Worm (Caenorhabditis elegans): Measurements from ENCODE around the gene let-23.

The let-23 gene

DNA sequence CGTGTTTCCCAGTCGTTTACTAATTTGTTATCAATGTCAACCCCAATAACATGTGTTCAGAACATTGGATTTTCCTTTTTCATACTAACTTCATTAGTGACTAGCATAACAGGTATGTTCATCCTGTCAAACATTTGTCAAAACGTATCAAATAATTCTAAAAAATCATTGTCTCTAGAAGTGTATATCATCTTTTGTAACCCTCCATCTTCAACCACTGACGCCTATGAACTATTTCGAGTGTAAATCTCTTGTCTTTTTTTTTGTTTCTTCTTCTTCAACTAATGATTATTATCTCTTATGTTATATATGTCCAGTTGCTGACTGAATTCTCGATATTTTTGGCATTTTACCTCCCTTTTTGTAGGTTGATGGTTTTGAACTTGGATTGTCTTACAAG lies 40.4 kb downstream of the let-23 start:
- TF ChIP-seq unc-120 (tag; optimal IDR thresholded peaks at IDR 0.05; ENCODE audit: poor library complexity, severe bottlenecking), result no peak
- no peak for TF ChIP-seq tbx-8 (GFP tag; optimal IDR thresholded peaks at IDR 0.05)
- no peak for TF ChIP-seq sem-2 (GFP tag; optimal IDR thresholded peaks at IDR 0.05)

- no peak for TF ChIP-seq blmp-1 (tag; optimal IDR thresholded peaks at IDR 0.05)
These were observed 44.3 kb downstream of the let-23 start for ce11 chrII:9241610-9242009.

ce11 chrII:9242804-9243203 lies 45.5 kb downstream of the let-23 start:
- TF ChIP-seq unc-39 (tag; optimal IDR thresholded peaks at IDR 0.05) (no peak), elt-1 (tag; optimal IDR thresholded peaks at IDR 0.05; ENCODE audit: borderline replicate concordance, insufficient read depth) (no peak), ceh-43 (GFP tag; optimal IDR thresholded peaks at IDR 0.05) (no peak), M03D4.4 (tag; optimal IDR thresholded peaks at IDR 0.05) (no peak), lsy-2 (tag; optimal IDR thresholded peaks at IDR 0.05) (no peak), elt-3 (tag; optimal IDR thresholded peaks at IDR 0.05) (no peak), drap-1 (GFP tag; optimal IDR thresholded peaks at IDR 0.05) (no peak), hlh-1 (tag; optimal IDR thresholded peaks at IDR 0.05) (peak; percentile 28), flh-1 (GFP tag; optimal IDR thresholded peaks at IDR 0.05) (no peak), cnd-1 (tag; optimal IDR thresholded peaks at IDR 0.05) (no peak), pha-4 (tag; optimal IDR thresholded peaks at IDR 0.05) (peak; percentile 51), mep-1 (tag; optimal IDR thresholded peaks at IDR 0.05) (peak; percentile 38), nhr-2 (tag; optimal IDR thresholded peaks at IDR 0.05) (no peak), sptf-1 (tag; optimal IDR thresholded peaks at IDR 0.05) (no peak), ham-2 (GFP tag; optimal IDR thresholded peaks at IDR 0.05) (no peak), snpc-4 (tag; optimal IDR thresholded peaks at IDR 0.05) (no peak), mab-5 (tag; optimal IDR thresholded peaks at IDR 0.05) (no peak), nhr-28 (tag; optimal IDR thresholded peaks at IDR 0.05) (no peak), nhr-237 (tag; optimal IDR thresholded peaks at IDR 0.05) (peak; percentile 25), unc-62 (GFP tag; optimal IDR thresholded peaks at IDR 0.05) (no peak), nhr-12 (tag; optimal IDR thresholded peaks at IDR 0.05) (no peak), zip-8 (tag; optimal IDR thresholded peaks at IDR 0.05) (no peak), blmp-1 (tag; optimal IDR thresholded peaks at IDR 0.05) (no peak), unc-120 (tag; optimal IDR thresholded peaks at IDR 0.05; ENCODE audit: poor library complexity, severe bottlenecking) (no peak), ces-1 (GFP tag; optimal IDR thresholded peaks at IDR 0.05) (peak; percentile 15)

- TF ChIP-seq unc-62 (GFP tag; optimal IDR thresholded peaks at IDR 0.05), result no peak
- TF ChIP-seq blmp-1 (tag; optimal IDR thresholded peaks at IDR 0.05), result no peak
- no peak for TF ChIP-seq sem-2 (GFP tag; optimal IDR thresholded peaks at IDR 0.05)
- no peak for TF ChIP-seq ces-1 (GFP tag; optimal IDR thresholded peaks at IDR 0.05)
- no peak for TF ChIP-seq elt-1 (tag; optimal IDR thresholded peaks at IDR 0.05; ENCODE audit: borderline replicate concordance, insufficient read depth)
- TF ChIP-seq nhr-2 (tag; optimal IDR thresholded peaks at IDR 0.05), result no peak
- no peak for TF ChIP-seq nhr-12 (tag; optimal IDR thresholded peaks at IDR 0.05)
- no peak for TF ChIP-seq M03D4.4 (tag; optimal IDR thresholded peaks at IDR 0.05)
- no peak for TF ChIP-seq unc-39 (tag; optimal IDR thresholded peaks at IDR 0.05)
- no peak for TF ChIP-seq hlh-1 (tag; optimal IDR thresholded peaks at IDR 0.05)
- TF ChIP-seq elt-3 (tag; optimal IDR thresholded peaks at IDR 0.05), result no peak
- no peak for TF ChIP-seq ceh-83 (GFP tag; optimal IDR thresholded peaks at IDR 0.05)
- no peak for TF ChIP-seq ham-2 (GFP tag; optimal IDR thresholded peaks at IDR 0.05)
- TF ChIP-seq snpc-4 (tag; optimal IDR thresholded peaks at IDR 0.05), result no peak
- no peak for TF ChIP-seq unc-120 (tag; optimal IDR thresholded peaks at IDR 0.05; ENCODE audit: poor library complexity, severe bottlenecking)
- TF ChIP-seq nhr-237 (tag; optimal IDR thresholded peaks at IDR 0.05), result no peak
- TF ChIP-seq ceh-43 (GFP tag; optimal IDR thresholded peaks at IDR 0.05), result no peak
These were observed 49.3 kb downstream of the let-23 start, which contains the start of gene T26C5.5 for ce11 chrII:9246648-9247047. TSS of gene T26C5.5 (minus strand) at chrII:9246748.

- TF ChIP-seq lsy-2 (tag; optimal IDR thresholded peaks at IDR 0.05) (no peak), tbx-8 (GFP tag; optimal IDR thresholded peaks at IDR 0.05) (no peak), lin-32 (GFP tag; optimal IDR thresholded peaks at IDR 0.05) (no peak), nhr-2 (tag; optimal IDR thresholded peaks at IDR 0.05) (no peak), blmp-1 (tag; optimal IDR thresholded peaks at IDR 0.05) (no peak), sptf-1 (tag; optimal IDR thresholded peaks at IDR 0.05) (no peak), nhr-237 (tag; optimal IDR thresholded peaks at IDR 0.05) (no peak), ceh-39 (tag; optimal IDR thresholded peaks at IDR 0.05) (no peak), hlh-1 (tag; optimal IDR thresholded peaks at IDR 0.05) (no peak), cnd-1 (tag; optimal IDR thresholded peaks at IDR 0.05) (no peak), unc-39 (tag; optimal IDR thresholded peaks at IDR 0.05) (no peak), pha-4 (tag; optimal IDR thresholded peaks at IDR 0.05) (no peak), elt-1 (tag; optimal IDR thresholded peaks at IDR 0.05; ENCODE audit: borderline replicate concordance, insufficient read depth) (no peak), unc-120 (tag; optimal IDR thresholded peaks at IDR 0.05; ENCODE audit: poor library complexity, severe bottlenecking) (no peak), ceh-83 (GFP tag; optimal IDR thresholded peaks at IDR 0.05) (no peak)
These were observed 53.1 kb downstream of the let-23 start, which contains the start of gene T26C5.4 for ce11 chrII:9250422-9250821. TSS of gene T26C5.4 (minus strand) at chrII:9250522.
